Fruit fly (Drosophila melanogaster): ENCODE results near the gene Vm32E.

Gene Vm32E

dm6 chr2L:11169904-11170303 is 1.6 kb downstream of the Vm32E start:
- TF ChIP-seq cic (GFP tag; optimal IDR thresholded peaks at IDR 0.05) (no peak), kay (GFP tag; ENCODE audit: borderline replicate concordance) (no peak), Crg-1 (GFP tag; optimal IDR thresholded peaks at IDR 0.05) (no peak), CG7101 (tag; optimal IDR thresholded peaks at IDR 0.05) (no peak), Clk (GFP tag; optimal IDR thresholded peaks at IDR 0.05) (no peak), tj (GFP tag; optimal IDR thresholded peaks at IDR 0.05) (no peak), CG33017 (tag; optimal IDR thresholded peaks at IDR 0.05) (no peak), CG7045 (GFP tag; optimal IDR thresholded peaks at IDR 0.05) (no peak), toe (GFP tag; optimal IDR thresholded peaks at IDR 0.05) (no peak), CG14711 (tag; optimal IDR thresholded peaks at IDR 0.05) (no peak), CG12768 (GFP tag; optimal IDR thresholded peaks at IDR 0.05) (no peak), CG1620 (GFP tag; optimal IDR thresholded peaks at IDR 0.05) (no peak), CG11617 (GFP tag; optimal IDR thresholded peaks at IDR 0.05) (no peak), cnc (optimal IDR thresholded peaks at IDR 0.05) (no peak), Mnt (GFP tag; optimal IDR thresholded peaks at IDR 0.05) (no peak), Hr96 (GFP tag; optimal IDR thresholded peaks at IDR 0.05) (no peak), bab1 (GFP tag; optimal IDR thresholded peaks at IDR 0.05) (no peak), ovo (GFP tag; optimal IDR thresholded peaks at IDR 0.05) (no peak), pad (GFP tag; optimal IDR thresholded peaks at IDR 0.05) (no peak), CG5204 (GFP tag; optimal IDR thresholded peaks at IDR 0.05) (no peak)

dm6 chr2L:11168684-11169549 is 2.5 kb downstream of the Vm32E start:
- TF ChIP-seq pad (GFP tag; optimal IDR thresholded peaks at IDR 0.05) (peak; percentile 22), CG7101 (tag; optimal IDR thresholded peaks at IDR 0.05) (no peak), tj (GFP tag; optimal IDR thresholded peaks at IDR 0.05) (peak; percentile 95)

- TF ChIP-seq kay (GFP tag; ENCODE audit: borderline replicate concordance), result peak; percentile 11
- no peak for TF ChIP-seq bab1 (GFP tag; optimal IDR thresholded peaks at IDR 0.05)
Measured at dm6 chr2L:11167997-11168396, 3.5 kb downstream of the Vm32E start.

dm6 chr2L:11155166-11155958 is 16.1 kb downstream of the Vm32E start, which contains the start of gene CG6287:
CG6287 (minus strand) TSS chr2L:11155721.
- TF ChIP-seq kay (GFP tag; ENCODE audit: borderline replicate concordance) (no peak), pad (GFP tag; optimal IDR thresholded peaks at IDR 0.05) (peak; percentile 86), CG14711 (tag; optimal IDR thresholded peaks at IDR 0.05) (peak; percentile 96), cnc (optimal IDR thresholded peaks at IDR 0.05) (peak; percentile 78 to 85), CG7101 (tag; optimal IDR thresholded peaks at IDR 0.05) (peak; percentile 97), CG33017 (tag; optimal IDR thresholded peaks at IDR 0.05) (peak; percentile 97), cic (GFP tag; optimal IDR thresholded peaks at IDR 0.05) (peak; percentile 63), CG1620 (GFP tag; optimal IDR thresholded peaks at IDR 0.05) (peak; percentile 92), Hr96 (GFP tag; optimal IDR thresholded peaks at IDR 0.05) (peak; percentile 88), Clk (GFP tag; optimal IDR thresholded peaks at IDR 0.05) (peak; percentile 92), Crg-1 (GFP tag; optimal IDR thresholded peaks at IDR 0.05) (peak; percentile 93), CG7045 (GFP tag; optimal IDR thresholded peaks at IDR 0.05) (peak; percentile 97), tj (GFP tag; optimal IDR thresholded peaks at IDR 0.05) (peak; percentile 94), CG12768 (GFP tag; optimal IDR thresholded peaks at IDR 0.05) (peak; percentile 95), CG11617 (GFP tag; optimal IDR thresholded peaks at IDR 0.05) (peak; percentile 94), bab1 (GFP tag; optimal IDR thresholded peaks at IDR 0.05) (peak; percentile 98), CG5204 (GFP tag; optimal IDR thresholded peaks at IDR 0.05) (peak; percentile 94), toe (GFP tag; optimal IDR thresholded peaks at IDR 0.05) (peak; percentile 95), Mnt (GFP tag; optimal IDR thresholded peaks at IDR 0.05) (peak; percentile 66), ovo (GFP tag; optimal IDR thresholded peaks at IDR 0.05) (peak; percentile 75)

- TF ChIP-seq CG14711 (tag; optimal IDR thresholded peaks at IDR 0.05) (no peak), CG7045 (GFP tag; optimal IDR thresholded peaks at IDR 0.05) (no peak), Clk (GFP tag; optimal IDR thresholded peaks at IDR 0.05) (no peak), CG5204 (GFP tag; optimal IDR thresholded peaks at IDR 0.05) (no peak), kay (GFP tag; ENCODE audit: borderline replicate concordance) (no peak), CG7101 (tag; optimal IDR thresholded peaks at IDR 0.05) (no peak)
Measured at dm6 chr2L:11148969-11149368, 22.5 kb downstream of the Vm32E start, which contains the start of gene Gyc32E. Gyc32E (minus strand) TSS chr2L:11149101.

- no peak for TF ChIP-seq CG5204 (GFP tag; optimal IDR thresholded peaks at IDR 0.05)
- TF ChIP-seq pad (GFP tag; optimal IDR thresholded peaks at IDR 0.05), result no peak
- TF ChIP-seq cic (GFP tag; optimal IDR thresholded peaks at IDR 0.05), result no peak
- no peak for TF ChIP-seq CG7101 (tag; optimal IDR thresholded peaks at IDR 0.05)
- TF ChIP-seq CG14711 (tag; optimal IDR thresholded peaks at IDR 0.05), result no peak
- TF ChIP-seq Hr96 (GFP tag; optimal IDR thresholded peaks at IDR 0.05), result no peak
- TF ChIP-seq toe (GFP tag; optimal IDR thresholded peaks at IDR 0.05), result no peak
- no peak for TF ChIP-seq ovo (GFP tag; optimal IDR thresholded peaks at IDR 0.05)
- TF ChIP-seq Clk (GFP tag; optimal IDR thresholded peaks at IDR 0.05), result no peak
- no peak for TF ChIP-seq kay (GFP tag; ENCODE audit: borderline replicate concordance)
- no peak for TF ChIP-seq CG33017 (tag; optimal IDR thresholded peaks at IDR 0.05)
Measured at dm6 chr2L:11145317-11145716, 26.1 kb downstream of the Vm32E start, which contains the start of gene CG31867. CG31867 (minus strand) TSS chr2L:11145417.
